Fruit fly (Drosophila melanogaster): ENCODE data around the gene CG14506.
A peak's percentile ranks its signal among the peaks of the same experiment; 100 is the strongest.

Gene CG14506

DNA sequence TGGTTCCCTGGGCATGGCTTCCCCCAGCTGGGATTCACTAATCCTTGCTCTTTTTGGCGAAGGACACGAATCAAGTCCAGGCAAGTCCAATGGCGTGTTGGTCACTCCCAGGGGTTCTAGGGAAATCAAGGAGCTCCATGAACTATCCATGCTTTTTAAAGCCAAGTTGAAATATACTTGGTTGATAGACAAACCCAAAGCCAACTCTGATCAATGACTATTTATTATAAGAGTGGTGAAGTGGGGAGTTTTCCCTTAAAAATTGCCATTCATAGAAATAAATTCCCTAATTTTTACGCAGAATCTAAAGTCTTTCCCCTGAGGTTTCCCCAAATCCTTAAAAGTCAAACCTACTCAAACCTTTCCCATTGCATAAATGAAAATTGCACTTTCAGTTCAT, at the start of gene CG14506:
TSS of gene CG14506 (minus strand) at position 101 of the 400 bp plus-strand sequence.
- TF ChIP-seq tx (GFP tag; optimal IDR thresholded peaks at IDR 0.05) (no peak), CG4820 (GFP tag; optimal IDR thresholded peaks at IDR 0.05) (no peak), HHEX (GFP tag; optimal IDR thresholded peaks at IDR 0.05) (no peak), ci (GFP tag; IDR thresholded peaks at IDR 0.05) (no peak), slou (GFP tag; optimal IDR thresholded peaks at IDR 0.05) (no peak), CG12769 (tag; optimal IDR thresholded peaks at IDR 0.05) (no peak), MESR4 (GFP tag; optimal IDR thresholded peaks at IDR 0.05) (no peak), CG17802 (tag; optimal IDR thresholded peaks at IDR 0.05) (no peak), z (GFP tag; IDR thresholded peaks at IDR 0.05) (no peak), CG6689 (GFP tag; IDR thresholded peaks at IDR 0.05) (no peak), MTF-1 (GFP tag; optimal IDR thresholded peaks at IDR 0.05; ENCODE audit: borderline replicate concordance) (no peak), schlank (tag; optimal IDR thresholded peaks at IDR 0.05) (no peak), dysf (GFP tag; IDR thresholded peaks at IDR 0.05) (no peak), CG1529 (GFP tag; optimal IDR thresholded peaks at IDR 0.05) (no peak), wor (GFP tag; IDR thresholded peaks at IDR 0.05) (no peak), wdn (GFP tag; IDR thresholded peaks at IDR 0.05) (no peak), Vsx1 (GFP tag; optimal IDR thresholded peaks at IDR 0.05) (no peak), pan (optimal IDR thresholded peaks at IDR 0.05) (no peak), pan (GFP tag; optimal IDR thresholded peaks at IDR 0.05 in 1 of 2, IDR thresholded peaks at IDR 0.05 in 1 of 2) (no peak), da (GFP tag; optimal IDR thresholded peaks at IDR 0.05) (no peak)

DNA sequence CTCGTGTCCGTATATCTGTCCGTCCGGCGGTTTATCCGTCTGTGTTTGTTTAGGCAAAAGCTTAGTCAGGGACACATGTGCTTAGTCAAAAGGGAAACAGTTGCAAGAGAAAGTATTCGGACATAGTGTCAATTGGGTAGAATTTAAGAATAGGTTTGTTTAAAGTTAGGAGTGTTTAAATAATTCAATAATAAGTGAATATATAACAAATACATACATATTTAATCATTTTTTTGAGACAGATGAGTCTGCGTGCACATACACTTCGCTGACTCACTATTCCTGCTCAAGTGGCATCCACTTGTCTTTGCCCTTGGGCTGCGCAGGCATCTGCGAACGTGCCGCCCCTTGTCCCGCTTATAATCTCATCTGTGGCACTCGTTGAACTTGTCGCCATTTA, 31.6 kb upstream of the CG14506 start:
- TF ChIP-seq pan (optimal IDR thresholded peaks at IDR 0.05) (no peak), pan (GFP tag; optimal IDR thresholded peaks at IDR 0.05 in 1 of 2, IDR thresholded peaks at IDR 0.05 in 1 of 2) (peak in 1 of 2 experiments; percentile 58), CG6175 (GFP tag; IDR thresholded peaks at IDR 0.05) (no peak), CG1603 (tag; optimal IDR thresholded peaks at IDR 0.05) (peak; percentile 2), CG14441 (GFP tag; IDR thresholded peaks at IDR 0.05) (peak; percentile 18; the same call in 1 of the 2 replicates), CG17802 (tag; optimal IDR thresholded peaks at IDR 0.05) (no peak), wor (GFP tag; IDR thresholded peaks at IDR 0.05) (peak; percentile 16; the same call in 1 of the 2 replicates), CG18599 (GFP tag; optimal IDR thresholded peaks at IDR 0.05) (peak; percentile 54), Ptx1 (GFP tag; IDR thresholded peaks at IDR 0.05) (peak; percentile 48), CG10366 (GFP tag; IDR thresholded peaks at IDR 0.05) (0 out of 2 replicates have a peak, but pooled peaks have one; percentile 16), grau (tag; optimal IDR thresholded peaks at IDR 0.05) (peak; percentile 13), stc (GFP tag; IDR thresholded peaks at IDR 0.05) (peak; percentile 49; the same call in 1 of the 2 replicates), CG12769 (tag; optimal IDR thresholded peaks at IDR 0.05) (peak; percentile 8), CG12236 (GFP tag; optimal IDR thresholded peaks at IDR 0.05) (no peak), CG11504 (tag; optimal IDR thresholded peaks at IDR 0.05) (peak; percentile 5), luna (GFP tag; optimal IDR thresholded peaks at IDR 0.05) (no peak), CG11695 (GFP tag; IDR thresholded peaks at IDR 0.05) (no peak), row (GFP tag; IDR thresholded peaks at IDR 0.05) (peak; percentile 64), CG18619 (GFP tag; optimal IDR thresholded peaks at IDR 0.05) (no peak), ato (GFP tag; IDR thresholded peaks at IDR 0.05; ENCODE audit: partially characterized antibody) (no peak), seq (GFP tag; IDR thresholded peaks at IDR 0.05) (0 out of 2 replicates have a peak, but pooled peaks have one; percentile 28), CG30403 (GFP tag; optimal IDR thresholded peaks at IDR 0.05) (no peak), Awh (GFP tag; IDR thresholded peaks at IDR 0.05) (peak; percentile 38; the same call in 1 of the 2 replicates), CG9932 (GFP tag; IDR thresholded peaks at IDR 0.05) (peak; percentile 48; the same call in 1 of the 2 replicates), sob (GFP tag; IDR thresholded peaks at IDR 0.05) (peak; percentile 17; the same call in 1 of the 2 replicates), CG8388 (GFP tag; optimal IDR thresholded peaks at IDR 0.05) (peak; percentile 39), cas (GFP tag; IDR thresholded peaks at IDR 0.05) (no peak), CG16813 (GFP tag; IDR thresholded peaks at IDR 0.05; ENCODE audit: partially characterized antibody) (no peak), ro (GFP tag; IDR thresholded peaks at IDR 0.05) (no peak), CG2678 (tag; optimal IDR thresholded peaks at IDR 0.05) (peak; percentile 43), CG5953 (GFP tag; IDR thresholded peaks at IDR 0.05) (0 out of 2 replicates have a peak, but pooled peaks have one; percentile 9), Taf1 (GFP tag; IDR thresholded peaks at IDR 0.05) (no peak), jumu (GFP tag; optimal IDR thresholded peaks at IDR 0.05) (no peak), CG7839 (tag; optimal IDR thresholded peaks at IDR 0.05) (peak; percentile 7), Xrp1 (GFP tag; IDR thresholded peaks at IDR 0.05) (peak; percentile 17; the same call in 1 of the 2 replicates)

Measured in whole organism, embryonic.